4 worm cellular contexts compared by ENCODE assay signal in the genomic region with DNA sequence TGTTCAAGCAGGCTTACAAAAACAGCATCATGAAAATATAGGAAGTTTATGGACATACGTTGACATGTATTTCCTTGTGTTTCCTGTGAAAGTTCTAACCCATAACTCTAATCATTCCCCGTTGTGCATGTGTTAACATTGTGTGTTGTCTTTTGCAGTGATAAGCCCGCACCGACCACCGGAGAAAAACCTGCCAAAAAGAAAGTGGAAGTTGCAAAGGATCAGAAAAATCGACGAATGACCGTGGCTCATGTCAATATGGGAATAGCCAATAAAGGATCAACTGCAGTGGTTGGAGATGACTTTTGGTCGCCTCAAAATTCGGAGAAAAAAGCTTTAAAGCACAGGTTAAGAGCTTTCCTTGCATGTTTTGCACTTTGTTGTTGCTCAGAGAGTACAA.
TF ChIP-seq lines count a peak whose summit lies in the region.

No protein-coding gene starts in this region.

TF ChIP-seq in whole organism, L1 larva, 84 proteins besides CTCF, POLR2A, EP300 and RAD21:
- TF ChIP-seq grh-1 (GFP tag; IDR thresholded peaks at IDR 0.05; lab: Robert Waterston, UW) (no peak), efl-1 (optimal IDR thresholded peaks at IDR 0.05; lab: Kevin White, UChicago) (no peak), efl-1 (GFP tag; optimal IDR thresholded peaks at IDR 0.05 in 1 of 2; lab: Kevin White, UChicago) (peak in 1 of 2 experiments; percentile 86), irx-1 (tag; optimal IDR thresholded peaks at IDR 0.05; lab: Kevin White, UChicago) (no peak), C04F5.9 (tag; optimal IDR thresholded peaks at IDR 0.05; lab: Kevin White, UChicago) (no peak), hlh-4 (tag; optimal IDR thresholded peaks at IDR 0.05; lab: Kevin White, UChicago) (no peak), elt-2 (tag; optimal IDR thresholded peaks at IDR 0.05; lab: Kevin White, UChicago) (peak; percentile 36), Y116A8C.19 (tag; optimal IDR thresholded peaks at IDR 0.05; lab: Kevin White, UChicago; ENCODE audit: borderline replicate concordance) (no peak), nhr-77 (tag; optimal IDR thresholded peaks at IDR 0.05; lab: Kevin White, UChicago) (no peak), nhr-76 (tag; optimal IDR thresholded peaks at IDR 0.05; lab: Kevin White, UChicago) (no peak), tlp-1 (tag; optimal IDR thresholded peaks at IDR 0.05; lab: Kevin White, UChicago) (no peak), xbp-1 (tag; optimal IDR thresholded peaks at IDR 0.05; lab: Kevin White, UChicago) (no peak), unc-130 (tag; optimal IDR thresholded peaks at IDR 0.05; lab: Kevin White, UChicago) (no peak), isw-1 (GFP tag; IDR thresholded peaks at IDR 0.05; lab: Robert Waterston, UW) (no peak)
TF ChIP-seq in whole organism, L1 larva: peak in this region for 2.

TF ChIP-seq in whole organism, L3 larva, 47 proteins besides CTCF, POLR2A, EP300 and RAD21:
- peak; percentile 39 for TF ChIP-seq elt-2 (tag; optimal IDR thresholded peaks at IDR 0.05; lab: Kevin White, UChicago)
- no peak for TF ChIP-seq ceh-9 (tag; optimal IDR thresholded peaks at IDR 0.05; lab: Kevin White, UChicago)
- no peak for TF ChIP-seq tbx-2 (tag; optimal IDR thresholded peaks at IDR 0.05; lab: Kevin White, UChicago)
- no peak for TF ChIP-seq snpc-4 (tag; optimal IDR thresholded peaks at IDR 0.05; lab: Kevin White, UChicago)
- no peak for TF ChIP-seq unc-62 (GFP tag; optimal IDR thresholded peaks at IDR 0.05; lab: Kevin White, UChicago)
- TF ChIP-seq elt-1 (tag; optimal IDR thresholded peaks at IDR 0.05; lab: Kevin White, UChicago) = no peak

TF ChIP-seq in whole organism, L4 larva, 104 proteins besides CTCF, POLR2A, EP300 and RAD21:
- no peak for TF ChIP-seq daf-16 (GFP tag; optimal IDR thresholded peaks at IDR 0.05; lab: Kevin White, UChicago)
- peak; percentile 16 for TF ChIP-seq daf-16 (tag; optimal IDR thresholded peaks at IDR 0.05; lab: Kevin White, UChicago)
- peak; percentile 82 for TF ChIP-seq aha-1 (tag; lab: Kevin White, UChicago)
- peak; percentile 7 for TF ChIP-seq nhr-28 (tag; optimal IDR thresholded peaks at IDR 0.05; lab: Kevin White, UChicago)
- no peak for TF ChIP-seq F49E8.2 (tag; optimal IDR thresholded peaks at IDR 0.05; lab: Kevin White, UChicago; ENCODE audit: borderline replicate concordance)

TF ChIP-seq in whole organism, late embryonic, 69 proteins besides CTCF, POLR2A, EP300 and RAD21:
- TF ChIP-seq ceh-24 (tag; optimal IDR thresholded peaks at IDR 0.05; lab: Kevin White, UChicago) = no peak
- TF ChIP-seq elt-2 (tag; optimal IDR thresholded peaks at IDR 0.05; lab: Kevin White, UChicago) = peak; percentile 6
TF ChIP-seq in whole organism, late embryonic: peak in this region for 1.

Comparison
In these comparisons a context has a peak if more than half of its experiments do, and no peak if none do; other contexts are left out.
1. Of the 29 proteins assayed by ChIP-seq in both whole organism, L4 larva and whole organism, L1 larva: peak only in whole organism, L4 larva: aha-1 and nhr-28; only in whole organism, L1 larva: none; in both: none; in neither: 27.